Worm (Caenorhabditis elegans) whole organism, L4 larva: ENCODE measurements around the gene F40F8.11.

Experiments
- Y5F2A.4 ChIP-seq: fragments of 200-800 bp; sonication (Bioruptor generic); optimal IDR thresholded peaks from 2 replicates; lab custom pipeline; 2018; ENCODE audit warnings: mild to moderate bottlenecking, missing genetic modification characterization, missing compliant biosample characterization
- attf-4 ChIP-seq: sonication (generic microtip); optimal IDR thresholded peaks from 3 replicates; lab custom pipeline; 2017; ENCODE audit warnings: missing biosample characterization, missing genetic modification characterization
- ceh-62 ChIP-seq: sonication (generic microtip); optimal IDR thresholded peaks from 2 replicates; lab custom pipeline; 2017; ENCODE audit warnings: missing biosample characterization, missing genetic modification characterization
- daf-8 ChIP-seq: fragments of 200-800 bp; sonication (Bioruptor generic); IDR thresholded peaks from 2 replicates; pipeline ENCODE4 v1.3.6; 2022; ENCODE audit warnings: missing genetic modification characterization, missing compliant biosample characterization
- dve-1 ChIP-seq: sonication (generic microtip); optimal IDR thresholded peaks from 2 replicates; lab custom pipeline; 2017; ENCODE audit warnings: antibody characterized with exemption, mild to moderate bottlenecking, missing genetic modification characterization, missing compliant biosample characterization; ENCODE audit not compliant: insufficient read depth
- jun-1 ChIP-seq: fragments of 150-350 bp; optimal IDR thresholded peaks from 2 replicates; lab custom pipeline; 2014; ENCODE audit warnings: missing biosample characterization, missing genetic modification reagents, missing genetic modification characterization
- nhr-11 ChIP-seq: fragments of 150-350 bp; optimal IDR thresholded peaks from 2 replicates; lab custom pipeline; 2014; ENCODE audit warnings: missing biosample characterization, missing genetic modification characterization
- nhr-237 ChIP-seq: sonication (generic microtip); optimal IDR thresholded peaks from 2 replicates; lab custom pipeline; 2017; ENCODE audit warnings: missing biosample characterization, missing genetic modification characterization
- nhr-6 ChIP-seq: fragments of 150-350 bp; optimal IDR thresholded peaks from 2 replicates; lab custom pipeline; 2014; ENCODE audit warnings: missing biosample characterization, missing genetic modification characterization
- unc-39 ChIP-seq: sonication (generic microtip); optimal IDR thresholded peaks from 2 replicates; lab custom pipeline; 2017; ENCODE audit warnings: missing biosample characterization, missing genetic modification characterization
- unc-62 ChIP-seq, 3 experiments: fragments of 150-350 bp in 1 of 3; sonication (generic microtip); optimal IDR thresholded peaks in 2 of 3; peaks in 1 of 3; 1 replicate in 1 of 3; 2 replicates in 2 of 3; lab custom pipeline; 2014 to 2017; ENCODE audit warnings: missing biosample characterization in 3 of 3, missing genetic modification characterization in 3 of 3, missing genetic modification reagents in 3 of 3, missing genotype in 1 of 3
- zip-2 ChIP-seq: fragments of 150-350 bp; optimal IDR thresholded peaks from 2 replicates; lab custom pipeline; 2014; ENCODE audit warnings: missing biosample characterization, missing genetic modification characterization

DNA sequence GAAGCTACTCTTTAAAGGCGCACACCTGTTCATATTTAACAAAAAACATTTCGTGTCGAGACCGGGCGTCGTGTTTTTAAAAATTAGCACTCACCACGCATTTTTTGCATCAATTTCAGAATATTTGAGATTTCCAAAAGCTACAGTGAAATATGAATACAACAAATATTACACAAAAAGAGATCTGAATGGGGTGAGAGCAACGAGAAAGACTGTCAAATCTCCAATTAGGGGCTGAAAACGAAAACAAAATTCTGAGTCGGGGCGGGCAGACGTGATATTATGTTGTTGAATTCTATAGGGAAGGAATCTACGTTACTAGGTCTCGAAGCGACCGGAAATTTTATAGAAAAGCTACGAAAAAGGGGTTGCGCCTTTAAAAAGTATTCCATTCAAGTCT, 28.7 kb downstream of the F40F8.11 start, which contains the start of gene C09H10.5:
- TF ChIP-seq unc-39 (tag; lab: Kevin White, UChicago) (no peak), Y5F2A.4 (GFP tag; lab: Kevin White, UChicago) (no peak), nhr-6 (tag; lab: Kevin White, UChicago) (no peak), nhr-237 (tag; lab: Kevin White, UChicago) (no peak), ceh-62 (tag; lab: Kevin White, UChicago) (no peak), dve-1 (tag; lab: Kevin White, UChicago) (no peak), unc-62 (GFP tag; optimal IDR thresholded peaks at IDR 0.05 in 1 of 2; lab: Kevin White, UChicago) (peak in 1 of 2 experiments; percentile 17), unc-62 (tag; optimal IDR thresholded peaks at IDR 0.05; lab: Kevin White, UChicago) (no peak), daf-8 (GFP tag; lab: Robert Waterston, UW) (no peak), nhr-11 (tag; lab: Kevin White, UChicago) (no peak), jun-1 (no peak), zip-2 (tag; lab: Kevin White, UChicago) (no peak), attf-4 (tag; lab: Kevin White, UChicago) (no peak)
